Fruit fly (Drosophila melanogaster) whole organism, wandering third instar larva: ENCODE data around the gene Cdk8.

Experiments used
- CG32264 ChIP-seq: fragments of 200-800 bp; sonication (Bioruptor generic); optimal IDR thresholded peaks from 2 replicates; lab custom pipeline; 2016; ENCODE audit warnings: missing biosample characterization, missing genetic modification characterization
- CrebA ChIP-seq: fragments of 200-800 bp; sonication (Bioruptor generic); optimal IDR thresholded peaks from 2 replicates; lab custom pipeline; 2016; ENCODE audit warnings: missing biosample characterization, mild to moderate bottlenecking, missing genetic modification characterization, borderline replicate concordance
- Dfd ChIP-seq: fragments of >200 bp; optimal IDR thresholded peaks from 2 replicates; lab custom pipeline; 2017; ENCODE audit warnings: missing biosample characterization, missing genetic modification characterization
- Dif ChIP-seq: fragments of 200-275, 200-300 bp; sonication (Bioruptor generic); optimal IDR thresholded peaks from 2 replicates; lab custom pipeline; 2018; ENCODE audit warnings: missing biosample characterization, missing genetic modification characterization; ENCODE audit not compliant: partially characterized antibody
- HLH106 ChIP-seq: fragments of 200-800 bp; optimal IDR thresholded peaks from 3 replicates; lab custom pipeline; 2019; ENCODE audit warnings: missing biosample characterization, mild to moderate bottlenecking, missing genetic modification characterization, moderate library complexity
- Hnf4 ChIP-seq: fragments of 200-800 bp; sonication (Bioruptor generic); optimal IDR thresholded peaks from 2 replicates; lab custom pipeline; 2016; ENCODE audit warnings: missing biosample characterization, mild to moderate bottlenecking, missing genetic modification characterization
- Hr78 ChIP-seq: fragments of >200 bp; optimal IDR thresholded peaks from 2 replicates; lab custom pipeline; 2017; ENCODE audit warnings: missing biosample characterization, missing genetic modification characterization
- Jra ChIP-seq: sonication (Bioruptor generic); optimal IDR thresholded peaks from 2 replicates; lab custom pipeline; 2016; ENCODE audit warnings: missing biosample characterization, missing genetic modification characterization
- Mio ChIP-seq: sonication (Bioruptor generic); optimal IDR thresholded peaks from 2 replicates; lab custom pipeline; 2016; ENCODE audit warnings: missing biosample characterization, missing genetic modification characterization
- Myc ChIP-seq: fragments of >200 bp; optimal IDR thresholded peaks from 2 replicates; lab custom pipeline; 2017
- N ChIP-seq: fragments of >200 bp; optimal IDR thresholded peaks from 2 replicates; lab custom pipeline; 2018; ENCODE audit warnings: missing biosample characterization, missing external identifiers, missing genetic modification characterization
- OdsH ChIP-seq: fragments of 200-800 bp; sonication (Bioruptor generic); optimal IDR thresholded peaks from 2 replicates; lab custom pipeline; 2016; ENCODE audit warnings: missing biosample characterization, mild to moderate bottlenecking, missing genetic modification characterization
- Rel ChIP-seq, 2 experiments: fragments of 200-800 bp; sonication (Bioruptor generic) in 1 of 2; optimal IDR thresholded peaks; 2 replicates in 1 of 2; 3 replicates in 1 of 2; lab custom pipeline; 2016 to 2019; ENCODE audit warnings: mild to moderate bottlenecking in 2 of 2, missing biosample characterization in 2 of 2, missing genetic modification characterization in 2 of 2, moderate library complexity in 1 of 2
- Vsx2 ChIP-seq: fragments of 200-300, 225-300 bp; sonication (Bioruptor generic); optimal IDR thresholded peaks from 2 replicates; lab custom pipeline; 2018; ENCODE audit warnings: missing biosample characterization, missing genetic modification characterization; ENCODE audit not compliant: partially characterized antibody
- br ChIP-seq: fragments of 200-800 bp; sonication (Bioruptor generic); optimal IDR thresholded peaks from 2 replicates; lab custom pipeline; 2016; ENCODE audit warnings: missing biosample characterization, missing genetic modification characterization
- brk ChIP-seq: fragments of 200-800 bp; sonication (Bioruptor generic); optimal IDR thresholded peaks from 2 replicates; lab custom pipeline; 2016; ENCODE audit warnings: missing biosample characterization, mild to moderate bottlenecking, missing genetic modification characterization
- dl ChIP-seq, 2 experiments: fragments of 175-275, 200-275 bp in 1 of 2; fragments of 200-275 bp in 1 of 2; sonication (Bioruptor generic); optimal IDR thresholded peaks; lab custom pipeline; 2018; ENCODE audit warnings: mild to moderate bottlenecking in 2 of 2, missing biosample characterization in 2 of 2, missing genetic modification characterization in 2 of 2, moderate library complexity in 2 of 2; ENCODE audit not compliant: partially characterized antibody in 2 of 2, insufficient read depth in 1 of 2
- dsf ChIP-seq: sonication (Bioruptor generic); optimal IDR thresholded peaks from 2 replicates; lab custom pipeline; 2016; ENCODE audit warnings: missing biosample characterization, missing genetic modification characterization, borderline replicate concordance
- ey ChIP-seq: fragments of 200-800 bp; sonication (Bioruptor generic); optimal IDR thresholded peaks from 2 replicates; lab custom pipeline; 2016; ENCODE audit warnings: missing biosample characterization, missing genetic modification characterization
- foxo ChIP-seq, 2 experiments: fragments of 200-800 bp; sonication (Bioruptor generic); optimal IDR thresholded peaks; 2 replicates in 1 of 2; 3 replicates in 1 of 2; lab custom pipeline; 2016 to 2017; ENCODE audit warnings: missing biosample characterization in 2 of 2, missing genetic modification characterization in 2 of 2
- fru ChIP-seq: fragments of 200-800 bp; sonication (Bioruptor generic); optimal IDR thresholded peaks from 3 replicates; lab custom pipeline; 2016; ENCODE audit warnings: missing biosample characterization, mild to moderate bottlenecking, missing genetic modification characterization
- h ChIP-seq: fragments of 200-800 bp; sonication (Bioruptor generic); optimal IDR thresholded peaks from 3 replicates; lab custom pipeline; 2016; ENCODE audit warnings: missing biosample characterization, mild to moderate bottlenecking, missing genetic modification characterization
- jim ChIP-seq: fragments of 175-275, 200-325 bp; sonication (Bioruptor generic); optimal IDR thresholded peaks from 2 replicates; lab custom pipeline; 2016; ENCODE audit warnings: missing biosample characterization, mild to moderate bottlenecking, missing genetic modification characterization
- lola ChIP-seq: fragments of >200 bp; optimal IDR thresholded peaks from 2 replicates; lab custom pipeline; 2017; ENCODE audit warnings: missing biosample characterization, missing genetic modification characterization
- pan ChIP-seq: fragments of >200 bp; optimal IDR thresholded peaks from 2 replicates; lab custom pipeline; 2017
- psq ChIP-seq: fragments of 200-800 bp; sonication (Bioruptor generic); optimal IDR thresholded peaks from 3 replicates; lab custom pipeline; 2017; ENCODE audit warnings: missing biosample characterization, mild to moderate bottlenecking, missing genetic modification characterization, moderate library complexity
- rgr ChIP-seq: fragments of 200-800 bp; sonication (Bioruptor generic); optimal IDR thresholded peaks from 3 replicates; lab custom pipeline; 2016; ENCODE audit warnings: missing biosample characterization, mild to moderate bottlenecking, missing genetic modification characterization
- sage ChIP-seq: fragments of 200-800 bp; sonication (Bioruptor generic); optimal IDR thresholded peaks from 2 replicates; lab custom pipeline; 2016; ENCODE audit warnings: missing biosample characterization, mild to moderate bottlenecking, missing genetic modification characterization
- tai ChIP-seq: sonication (Bioruptor generic); optimal IDR thresholded peaks from 2 replicates; lab custom pipeline; 2016; ENCODE audit warnings: missing biosample characterization, missing genetic modification characterization
- usp ChIP-seq: fragments of >200 bp; optimal IDR thresholded peaks from 2 replicates; lab custom pipeline; 2017; ENCODE audit warnings: missing biosample characterization, missing genetic modification characterization

Cdk8 gene

DNA sequence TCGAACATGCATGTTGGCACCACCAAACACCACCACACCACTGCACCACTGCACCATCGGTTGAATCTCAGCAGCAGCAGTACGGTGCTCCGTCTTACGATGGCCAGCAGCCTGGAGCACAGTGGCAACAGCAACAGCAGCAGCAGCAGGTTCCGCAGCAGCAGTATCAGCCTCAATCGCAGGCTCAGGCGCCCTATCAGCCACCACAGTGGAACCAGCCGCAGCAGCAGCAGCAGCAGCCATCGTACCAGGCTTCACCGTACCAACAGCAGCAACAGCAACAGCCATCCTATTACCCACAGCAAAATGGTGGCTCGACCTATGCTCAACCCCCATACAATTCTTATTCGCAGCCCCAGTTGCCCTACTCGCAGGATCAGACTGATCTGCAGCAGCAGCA, 6.3 kb downstream of the Cdk8 start:
- TF ChIP-seq lola (GFP tag; lab: Kevin White, UChicago) (no peak), Dfd (GFP tag; lab: Kevin White, UChicago) (peak; percentile 93)

DNA sequence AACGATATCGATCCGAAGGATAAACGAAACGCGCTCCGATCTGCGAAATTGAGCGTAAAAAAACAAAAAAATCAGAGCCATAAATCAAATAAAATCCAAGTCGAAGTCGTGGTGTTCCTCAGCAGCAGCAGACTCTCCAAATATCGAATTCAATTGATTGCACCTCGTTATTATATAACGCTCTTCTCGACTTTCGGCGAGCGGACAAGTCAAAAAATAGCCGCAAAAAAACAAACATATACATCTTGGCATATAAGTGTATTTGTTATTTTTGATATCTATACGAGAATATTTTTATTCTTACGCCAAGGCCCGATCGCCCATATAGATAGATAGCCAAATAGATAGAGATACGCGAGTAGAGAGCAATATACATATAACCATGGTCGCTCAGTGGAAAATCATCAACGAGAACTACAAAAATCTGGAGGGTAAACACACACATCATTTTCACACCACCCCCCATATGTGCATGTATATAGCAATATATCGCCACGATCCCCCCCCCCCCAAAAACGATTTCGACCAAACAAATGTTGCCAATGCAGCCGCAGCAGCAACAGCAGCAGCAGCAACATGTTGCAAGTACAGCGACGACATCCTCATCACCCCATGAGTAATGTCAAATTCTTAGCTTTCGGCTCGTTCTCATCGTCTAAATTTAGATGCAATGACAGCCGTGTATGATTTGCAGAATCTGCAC, 8.7 kb downstream of the Cdk8 start:
- TF ChIP-seq CG32264 (GFP tag; lab: Kevin White, UChicago) (no peak), usp (no peak), lola (GFP tag; lab: Kevin White, UChicago) (no peak), Jra (GFP tag; lab: Kevin White, UChicago) (no peak), Dfd (GFP tag; lab: Kevin White, UChicago) (peak; percentile 2), HLH106 (tag; lab: Kevin White, UChicago) (no peak), OdsH (GFP tag; lab: Kevin White, UChicago) (no peak), psq (no peak)

DNA sequence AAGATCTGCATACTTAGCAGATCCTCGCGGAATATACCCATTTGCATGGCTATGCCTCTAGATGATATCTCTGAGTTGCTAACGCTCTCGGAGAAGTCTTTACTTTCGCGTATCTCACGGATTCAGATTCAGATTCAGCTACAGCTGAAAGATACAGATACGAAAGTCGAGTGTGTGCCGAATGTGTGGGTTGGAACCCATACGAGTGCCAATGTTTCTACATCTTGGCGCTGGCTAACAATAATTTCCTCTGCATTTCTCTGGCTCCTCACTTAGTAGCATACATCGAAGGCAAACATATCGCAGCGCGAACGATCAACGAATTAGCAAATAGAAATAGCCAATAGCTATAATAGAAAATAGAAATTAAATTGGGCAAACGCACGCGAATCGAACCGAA, 9.3 kb downstream of the Cdk8 start:
- TF ChIP-seq Dfd (GFP tag; lab: Kevin White, UChicago) (no peak), Dif (GFP tag; lab: Kevin White, UChicago) (no peak), N (GFP tag; lab: Kevin White, UChicago) (no peak), br (GFP tag; lab: Kevin White, UChicago) (no peak), CrebA (GFP tag; lab: Kevin White, UChicago) (no peak), Mio (GFP tag; lab: Kevin White, UChicago) (no peak), OdsH (GFP tag; lab: Kevin White, UChicago) (no peak), lola (GFP tag; lab: Kevin White, UChicago) (no peak), fru (no peak), dl (GFP tag; optimal IDR thresholded peaks at IDR 0.05; lab: Kevin White, UChicago; ENCODE audit: insufficient read depth in 1 of 2, partially characterized antibody in 2 of 2) (no peak)
- TF ChIP-seq, all 38 proteins: peak for 0

DNA sequence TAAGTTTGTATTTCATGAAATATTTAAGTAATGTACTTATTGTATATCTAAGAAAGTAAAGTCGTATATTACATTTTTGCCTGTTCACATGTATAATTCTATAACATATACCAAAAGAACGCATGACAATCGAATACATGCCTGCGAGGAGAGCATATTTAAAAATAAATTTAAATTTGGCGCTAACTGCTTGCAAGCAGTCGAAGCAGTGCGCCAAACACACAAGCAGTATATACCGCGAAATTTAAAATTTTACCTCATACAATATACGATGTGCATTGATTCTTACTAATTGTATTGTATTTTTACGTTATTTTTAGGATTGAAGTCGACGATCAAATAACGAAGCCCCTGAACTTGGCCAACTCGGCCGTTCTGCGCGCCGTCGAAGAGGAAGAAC, 14.2 kb downstream of the Cdk8 start:
- TF ChIP-seq dsf (no peak), fru (no peak), lola (GFP tag; lab: Kevin White, UChicago) (no peak), Myc (lab: Kevin White, UChicago) (no peak), N (GFP tag; lab: Kevin White, UChicago) (no peak)
- TF ChIP-seq, all 38 proteins: peak for 0

DNA sequence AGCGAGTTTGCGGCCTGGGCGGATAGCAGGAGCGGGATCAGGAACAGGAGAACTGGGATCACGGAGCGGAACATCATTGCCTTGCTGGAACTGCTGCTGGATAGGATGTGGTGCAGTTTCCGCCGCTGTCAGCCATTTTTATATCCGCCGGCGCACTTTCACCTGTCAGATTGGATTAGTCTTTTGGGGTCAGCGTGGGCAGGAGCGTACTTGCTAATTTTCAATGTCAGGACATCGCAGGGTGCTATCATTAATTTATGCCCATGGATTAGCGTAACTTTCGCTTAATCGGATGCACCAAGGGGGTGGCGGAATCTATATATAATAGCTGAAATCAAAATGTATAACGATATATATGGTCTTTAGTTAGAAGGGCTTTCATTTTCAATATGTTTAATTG, 14.7 kb downstream of the Cdk8 start, which contains the start of gene Ilp5:
Gene Ilp5, minus strand, starts transcription at position 101 of the 400 bp plus-strand sequence.
- TF ChIP-seq br (GFP tag; lab: Kevin White, UChicago): no peak
- TF ChIP-seq fru: no peak
- no peak for TF ChIP-seq pan
- no peak for TF ChIP-seq Myc (lab: Kevin White, UChicago)

DNA sequence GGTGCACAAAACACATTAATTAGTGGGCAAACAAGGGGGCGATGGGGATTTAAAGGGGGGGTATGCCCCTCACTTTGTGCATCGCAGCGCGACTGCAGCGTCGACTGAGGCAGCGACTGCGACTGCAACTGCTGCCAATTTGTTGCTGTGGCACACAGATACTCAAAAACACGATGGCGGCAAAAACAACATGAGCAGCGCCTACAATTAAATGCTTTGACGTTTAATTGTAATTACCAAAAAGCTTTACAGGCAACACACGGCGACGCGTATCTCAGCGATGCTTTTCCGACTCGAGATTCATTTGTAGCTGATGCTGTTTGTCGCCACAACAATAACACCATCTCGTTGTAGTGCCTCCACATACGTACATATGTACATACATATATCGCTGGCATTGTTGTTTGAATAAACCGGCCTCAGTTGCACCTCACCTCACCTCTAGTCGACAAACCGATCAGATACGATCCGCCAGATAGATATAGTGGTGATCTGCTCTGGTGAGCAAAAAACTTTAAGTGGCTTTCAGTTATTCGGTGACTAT, 17.3 kb downstream of the Cdk8 start:
- TF ChIP-seq Hr78 (GFP tag; lab: Kevin White, UChicago): no peak
- no peak for TF ChIP-seq jim (GFP tag; lab: Kevin White, UChicago)
- TF ChIP-seq Jra (GFP tag; lab: Kevin White, UChicago): no peak
- TF ChIP-seq dsf: no peak
- TF ChIP-seq dl (GFP tag; optimal IDR thresholded peaks at IDR 0.05; lab: Kevin White, UChicago; ENCODE audit: insufficient read depth in 1 of 2, partially characterized antibody in 2 of 2): no peak
- no peak for TF ChIP-seq psq
- no peak for TF ChIP-seq tai (GFP tag; lab: Kevin White, UChicago)
- no peak for TF ChIP-seq fru
- TF ChIP-seq br (GFP tag; lab: Kevin White, UChicago): no peak
- TF ChIP-seq Hnf4 (GFP tag; lab: Kevin White, UChicago): no peak

DNA sequence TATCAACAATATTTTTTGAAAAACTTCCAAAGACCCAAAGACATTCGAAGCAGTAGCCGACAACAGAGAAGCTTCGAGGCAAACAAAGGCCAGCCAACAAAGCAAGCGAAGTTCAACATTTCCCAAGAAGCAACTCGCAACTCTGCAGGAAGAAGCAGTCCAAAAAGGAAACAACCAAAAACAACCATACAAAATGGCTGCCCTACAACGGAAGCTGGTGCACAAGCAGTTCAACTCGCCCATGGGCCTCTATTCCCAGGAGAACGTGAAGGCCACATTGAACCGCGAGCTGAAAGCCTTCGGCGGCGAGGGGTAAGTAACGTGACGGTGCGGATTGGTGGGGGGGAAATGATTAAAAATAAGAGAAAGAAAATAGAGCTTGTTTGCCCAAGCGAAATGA, 18.2 kb downstream of the Cdk8 start:
- TF ChIP-seq tai (GFP tag; lab: Kevin White, UChicago) (no peak), Mio (GFP tag; lab: Kevin White, UChicago) (no peak)

DNA sequence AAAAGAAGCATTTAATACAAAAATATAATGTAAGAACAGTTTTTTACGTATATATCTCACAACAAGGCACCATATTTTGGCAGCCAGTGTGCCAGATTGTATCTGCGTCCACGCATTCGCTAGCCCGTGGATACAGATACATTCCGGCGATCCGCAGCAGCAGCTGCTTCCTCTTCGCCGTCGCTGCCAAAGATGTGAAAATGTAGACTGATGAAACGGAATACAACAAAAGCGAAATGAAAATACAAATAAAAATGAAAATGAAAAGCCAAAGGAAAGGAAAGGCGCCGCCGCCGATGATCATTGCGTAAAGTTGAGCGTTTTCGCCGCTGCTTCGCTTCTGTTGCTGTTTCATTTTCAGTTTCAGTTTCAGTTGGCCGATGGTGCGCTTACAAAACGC, 22.8 kb downstream of the Cdk8 start:
- TF ChIP-seq tai (GFP tag; lab: Kevin White, UChicago) (no peak), Vsx2 (GFP tag; lab: Kevin White, UChicago) (no peak), dl (GFP tag; optimal IDR thresholded peaks at IDR 0.05; lab: Kevin White, UChicago; ENCODE audit: insufficient read depth in 1 of 2, partially characterized antibody in 2 of 2) (no peak), brk (GFP tag; lab: Kevin White, UChicago) (no peak), h (GFP tag; lab: Kevin White, UChicago) (no peak), ey (GFP tag; lab: Kevin White, UChicago) (no peak), fru (no peak), sage (GFP tag; lab: Kevin White, UChicago) (no peak), Jra (GFP tag; lab: Kevin White, UChicago) (no peak), HLH106 (tag; lab: Kevin White, UChicago) (no peak), Dif (GFP tag; lab: Kevin White, UChicago) (no peak), Myc (lab: Kevin White, UChicago) (no peak), Hnf4 (GFP tag; lab: Kevin White, UChicago) (no peak), Rel (GFP tag; optimal IDR thresholded peaks at IDR 0.05; lab: Kevin White, UChicago) (no peak), Rel (tag; optimal IDR thresholded peaks at IDR 0.05; lab: Kevin White, UChicago) (no peak), lola (GFP tag; lab: Kevin White, UChicago) (no peak), Dfd (GFP tag; lab: Kevin White, UChicago) (no peak), rgr (GFP tag; lab: Kevin White, UChicago) (no peak), CG32264 (GFP tag; lab: Kevin White, UChicago) (no peak), dsf (no peak), foxo (GFP tag; optimal IDR thresholded peaks at IDR 0.05; lab: Kevin White, UChicago) (no peak)
